Worm (Caenorhabditis elegans) whole organism, young adult: ENCODE results near the gene K12G11.6.

Source experiments
- B0261.1 ChIP-seq: sonication (generic microtip); optimal IDR thresholded peaks from 2 replicates; lab custom pipeline; 2016; ENCODE audit warnings: mild to moderate bottlenecking, missing genetic modification characterization, moderate library complexity, missing compliant biosample characterization
- B0336.3 ChIP-seq: fragments of 200-800 bp; sonication (Bioruptor generic); IDR thresholded peaks from 2 replicates; pipeline ENCODE4 v1.3.6; 2022; ENCODE audit warnings: missing genetic modification characterization, missing compliant biosample characterization
- F10E7.11 ChIP-seq: sonication (generic microtip); optimal IDR thresholded peaks from 2 replicates; lab custom pipeline; 2017; ENCODE audit warnings: mild to moderate bottlenecking, missing genetic modification characterization, moderate library complexity, missing compliant biosample characterization
- F33H1.4 ChIP-seq: fragments of 200-800 bp; sonication (Bioruptor generic); IDR thresholded peaks from 2 replicates; pipeline ENCODE4 v1.3.6; 2022; ENCODE audit warnings: missing genetic modification reagents, missing genetic modification characterization, missing compliant biosample characterization
- F39B2.1 ChIP-seq: fragments of 200-800 bp; sonication (Bioruptor generic); IDR thresholded peaks from 2 replicates; pipeline ENCODE4 v1.3.6; 2022; ENCODE audit warnings: missing genetic modification reagents, missing genetic modification characterization, missing compliant biosample characterization
- ama-1 ChIP-seq, 3 experiments: fragments of 150-350 bp in 1 of 3; sonication (generic microtip) in 2 of 3; optimal IDR thresholded peaks; 2 replicates each; lab custom pipeline; 2014 to 2018; ENCODE audit warnings: missing biosample characterization in 2 of 3, missing genetic modification characterization in 2 of 3, missing genetic modification reagents in 2 of 3
- attf-5 ChIP-seq: fragments of 200-800 bp; sonication (Bioruptor generic); optimal IDR thresholded peaks from 2 replicates; lab custom pipeline; 2018; ENCODE audit warnings: mild to moderate bottlenecking, missing genetic modification characterization, missing compliant biosample characterization
- bed-2 ChIP-seq: fragments of 200-800 bp; sonication (Bioruptor generic); IDR thresholded peaks from 2 replicates; pipeline ENCODE4 v1.3.6; 2022; ENCODE audit warnings: missing genetic modification reagents, missing genetic modification characterization, missing compliant biosample characterization
- cebp-1 ChIP-seq, 2 experiments: fragments of 200-800 bp in 1 of 2; sonication (Bioruptor generic) in 1 of 2; sonication (generic microtip) in 1 of 2; IDR thresholded peaks in 1 of 2; optimal IDR thresholded peaks in 1 of 2; 2 replicates each; pipeline versions ENCODE4 v1.3.6 to Lab custom; 2017 to 2022; ENCODE audit warnings: missing compliant biosample characterization in 2 of 2, missing genetic modification characterization in 2 of 2, mild to moderate bottlenecking in 1 of 2, missing genetic modification reagents in 1 of 2, moderate library complexity in 1 of 2
- ceh-58 ChIP-seq: fragments of 200-800 bp; sonication (Bioruptor generic); IDR thresholded peaks from 2 replicates; pipeline ENCODE4 v1.3.6; 2022; ENCODE audit warnings: missing genetic modification characterization, missing compliant biosample characterization
- ceh-91 ChIP-seq: fragments of 200-800 bp; sonication (Bioruptor generic); IDR thresholded peaks from 2 replicates; pipeline ENCODE4 v1.3.6; 2022; ENCODE audit warnings: missing genetic modification reagents, missing genetic modification characterization, missing compliant biosample characterization
- egrh-3 ChIP-seq: fragments of 200-800 bp; sonication (Bioruptor generic); IDR thresholded peaks from 2 replicates; pipeline ENCODE4 v1.3.6; 2022; ENCODE audit warnings: missing genetic modification reagents, missing genetic modification characterization, missing compliant biosample characterization
- fkh-3 ChIP-seq: sonication (generic microtip); optimal IDR thresholded peaks from 2 replicates; lab custom pipeline; 2016; ENCODE audit warnings: mild to moderate bottlenecking, missing genetic modification characterization, missing compliant biosample characterization
- him-1 ChIP-seq: sonication (generic microtip); optimal IDR thresholded peaks from 2 replicates; lab custom pipeline; 2016; ENCODE audit warnings: missing genotype, missing genetic modification reagents, missing genetic modification characterization, missing compliant biosample characterization
- hlh-26 ChIP-seq: fragments of 200-800 bp; sonication (Bioruptor generic); conservative IDR thresholded peaks from 2 replicates; pipeline ENCODE4 v1.3.6; 2022; ENCODE audit warnings: missing genetic modification reagents, missing genetic modification characterization, missing compliant biosample characterization
- hmg-20 ChIP-seq: fragments of 200-800 bp; sonication (Bioruptor generic); IDR thresholded peaks from 2 replicates; pipeline ENCODE4 v1.3.6; 2022; ENCODE audit warnings: missing genetic modification reagents, missing genetic modification characterization, missing compliant biosample characterization
- hsf-1 ChIP-seq: fragments of 200-800 bp; sonication (Bioruptor generic); IDR thresholded peaks from 2 replicates; pipeline ENCODE4 v1.3.6; 2022; ENCODE audit warnings: missing genetic modification reagents, missing genetic modification characterization, missing compliant biosample characterization
- lin-40 ChIP-seq: sonication (generic microtip); optimal IDR thresholded peaks from 2 replicates; lab custom pipeline; 2016; ENCODE audit warnings: missing genetic modification characterization, mild to moderate bottlenecking, missing compliant biosample characterization, missing genotype, missing genetic modification reagents
- lin-54 ChIP-seq: fragments of 200-800 bp; sonication (Bioruptor generic); optimal IDR thresholded peaks from 2 replicates; lab custom pipeline; 2018; ENCODE audit warnings: mild to moderate bottlenecking, missing genetic modification characterization, missing compliant biosample characterization
- lir-1 ChIP-seq: fragments of 200-800 bp; sonication (Bioruptor generic); conservative IDR thresholded peaks from 2 replicates; pipeline ENCODE4 v1.3.6; 2022; ENCODE audit warnings: missing genetic modification reagents, missing genetic modification characterization, missing compliant biosample characterization
- madf-10 ChIP-seq: sonication (generic microtip); optimal IDR thresholded peaks from 2 replicates; lab custom pipeline; 2016; ENCODE audit warnings: mild to moderate bottlenecking, missing genetic modification characterization, missing compliant biosample characterization
- madf-6 ChIP-seq: fragments of 200-800 bp; sonication (Bioruptor generic); IDR thresholded peaks from 2 replicates; pipeline ENCODE4 v1.3.6; 2022; ENCODE audit warnings: missing genetic modification reagents, missing genetic modification characterization, missing compliant biosample characterization
- madf-8 ChIP-seq: fragments of 200-800 bp; sonication (Bioruptor generic); conservative IDR thresholded peaks from 2 replicates; pipeline ENCODE4 v1.3.6; 2022; ENCODE audit warnings: missing genetic modification reagents, missing genetic modification characterization, missing compliant biosample characterization
- nhr-80 ChIP-seq: sonication (generic microtip); optimal IDR thresholded peaks from 2 replicates; lab custom pipeline; 2016; ENCODE audit warnings: missing genetic modification characterization, missing compliant biosample characterization
- rcor-1 ChIP-seq: fragments of 200-800 bp; sonication (Bioruptor generic); IDR thresholded peaks from 2 replicates; pipeline ENCODE4 v1.3.6; 2022; ENCODE audit warnings: missing genetic modification reagents, missing genetic modification characterization, missing compliant biosample characterization
- rec-8 ChIP-seq, 2 experiments: sonication (generic microtip); optimal IDR thresholded peaks; 2 replicates each; lab custom pipeline; 2016; ENCODE audit warnings: mild to moderate bottlenecking in 2 of 2, missing genetic modification characterization in 2 of 2, missing genetic modification reagents in 2 of 2, missing genotype in 2 of 2, missing biosample characterization in 1 of 2, missing compliant biosample characterization in 1 of 2, moderate library complexity in 1 of 2
- snpc-1.1 ChIP-seq: sonication (generic microtip); optimal IDR thresholded peaks from 2 replicates; lab custom pipeline; 2017; ENCODE audit warnings: missing genetic modification characterization, mild to moderate bottlenecking, missing compliant biosample characterization, antibody characterized with exemption, moderate library complexity, missing genotype, missing genetic modification reagents; ENCODE audit not compliant: insufficient read depth
- snpc-4 ChIP-seq, 5 experiments: fragments of 150-350 bp in 1 of 5; sonication (generic microtip) in 4 of 5; optimal IDR thresholded peaks; 2 replicates each; lab custom pipeline; 2014 to 2018; ENCODE audit warnings: missing genetic modification characterization in 5 of 5, missing biosample characterization in 3 of 5, antibody characterized with exemption in 2 of 5, mild to moderate bottlenecking in 2 of 5, missing compliant biosample characterization in 2 of 5, missing genotype in 2 of 5, moderate library complexity in 2 of 5, missing genetic modification reagents in 1 of 5
- sptf-2 ChIP-seq: fragments of 200-800 bp; sonication (Bioruptor generic); optimal IDR thresholded peaks from 2 replicates; lab custom pipeline; 2018; ENCODE audit warnings: mild to moderate bottlenecking, missing genetic modification characterization, missing compliant biosample characterization
- tbp1 ChIP-seq: fragments of 200-800 bp; sonication (Bioruptor generic); optimal IDR thresholded peaks from 2 replicates; lab custom pipeline; 2018; ENCODE audit warnings: mild to moderate bottlenecking, missing genetic modification characterization, missing compliant biosample characterization
- zfh-2 ChIP-seq: fragments of 200-800 bp; sonication (Bioruptor generic); conservative IDR thresholded peaks from 2 replicates; pipeline ENCODE4 v1.3.6; 2022; ENCODE audit warnings: missing genetic modification reagents, missing genetic modification characterization, missing compliant biosample characterization
- zim-3 ChIP-seq: sonication (generic microtip); optimal IDR thresholded peaks from 2 replicates; lab custom pipeline; 2017; ENCODE audit warnings: mild to moderate bottlenecking, missing genetic modification characterization, moderate library complexity, missing compliant biosample characterization
- ztf-18 ChIP-seq: sonication (generic microtip); optimal IDR thresholded peaks from 2 replicates; lab custom pipeline; 2016; ENCODE audit warnings: missing genotype, mild to moderate bottlenecking, missing genetic modification characterization, missing compliant biosample characterization
- ztf-22 ChIP-seq: fragments of 200-800 bp; sonication (Bioruptor generic); optimal IDR thresholded peaks from 2 replicates; lab custom pipeline; 2018; ENCODE audit warnings: mild to moderate bottlenecking, missing genetic modification characterization, moderate library complexity, missing compliant biosample characterization
- ztf-26 ChIP-seq: sonication (generic microtip); optimal IDR thresholded peaks from 2 replicates; lab custom pipeline; 2017; ENCODE audit warnings: missing genetic modification characterization, missing compliant biosample characterization

Gene K12G11.6

DNA sequence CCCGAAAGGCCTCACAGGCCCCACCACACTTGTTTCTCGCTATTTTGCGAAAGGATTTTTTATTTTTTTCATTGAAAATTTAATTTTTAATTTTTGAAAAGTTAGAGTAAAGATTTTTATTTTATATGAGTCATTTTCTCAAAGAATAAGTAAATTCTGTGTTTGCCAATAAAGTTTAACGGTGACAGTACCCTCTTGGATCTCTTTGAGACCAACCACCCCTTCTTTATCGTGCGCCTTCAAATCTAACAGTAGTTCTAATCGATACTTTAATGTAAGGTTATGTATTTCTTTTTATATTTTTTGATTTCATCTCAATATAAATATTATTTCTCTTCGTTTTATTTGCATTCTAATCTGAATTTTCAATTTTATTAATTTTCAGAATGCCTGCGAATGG is 48.6 kb upstream of the K12G11.6 start, which contains the start of gene hmp-1 (continued):
- no peak for TF ChIP-seq fkh-3 (tag; lab: Kevin White, UChicago)
- TF ChIP-seq F39B2.1 = no peak
- no peak for TF ChIP-seq egrh-3 (GFP tag; lab: Robert Waterston, UW)
- TF ChIP-seq lir-1 (GFP tag; lab: Robert Waterston, UW) = no peak
- TF ChIP-seq madf-6 (GFP tag; lab: Robert Waterston, UW) = peak; percentile 80
- peak; percentile 83 for TF ChIP-seq madf-8 (GFP tag; lab: Robert Waterston, UW)

DNA sequence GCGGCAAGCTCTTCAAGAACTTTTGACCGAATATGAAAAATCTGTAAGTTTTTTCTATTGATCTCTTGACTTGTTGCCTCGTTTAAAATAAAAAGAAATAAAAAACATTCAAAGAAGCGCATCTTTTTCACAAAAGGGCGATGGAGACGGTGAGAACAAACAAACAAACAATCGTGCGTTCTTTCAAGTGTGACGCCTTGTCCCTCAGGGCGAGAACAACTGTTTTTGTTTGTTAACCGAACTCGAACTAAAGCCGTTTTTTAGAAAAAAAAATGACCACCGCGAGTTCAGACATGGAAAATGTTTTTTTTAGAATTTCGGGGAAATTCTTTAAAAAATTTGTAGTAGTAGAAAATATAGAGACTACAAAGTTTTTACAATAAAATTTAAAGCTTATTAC is 47.2 kb upstream of the K12G11.6 start:
- TF ChIP-seq sptf-2 (GFP tag; lab: Kevin White, UChicago) (no peak), zfh-2 (GFP tag; lab: Robert Waterston, UW) (no peak), ztf-18 (tag; lab: Kevin White, UChicago) (no peak), snpc-4 (GFP tag; optimal IDR thresholded peaks at IDR 0.05; lab: Kevin White, UChicago) (no peak), snpc-4 (tag; optimal IDR thresholded peaks at IDR 0.05; lab: Kevin White, UChicago) (no peak), lin-54 (GFP tag; lab: Kevin White, UChicago) (no peak), F10E7.11 (tag; lab: Kevin White, UChicago) (no peak), ceh-91 (no peak), egrh-3 (GFP tag; lab: Robert Waterston, UW) (no peak), lin-40 (tag; lab: Kevin White, UChicago) (no peak), snpc-1.1 (tag; lab: Kevin White, UChicago) (no peak), madf-10 (tag; lab: Kevin White, UChicago) (no peak), attf-5 (GFP tag; lab: Kevin White, UChicago) (no peak), rec-8 (tag; optimal IDR thresholded peaks at IDR 0.05; lab: Kevin White, UChicago) (no peak), ceh-58 (GFP tag; lab: Robert Waterston, UW) (no peak), tbp1 (GFP tag; lab: Kevin White, UChicago) (no peak), fkh-3 (tag; lab: Kevin White, UChicago) (no peak), B0336.3 (no peak)

DNA sequence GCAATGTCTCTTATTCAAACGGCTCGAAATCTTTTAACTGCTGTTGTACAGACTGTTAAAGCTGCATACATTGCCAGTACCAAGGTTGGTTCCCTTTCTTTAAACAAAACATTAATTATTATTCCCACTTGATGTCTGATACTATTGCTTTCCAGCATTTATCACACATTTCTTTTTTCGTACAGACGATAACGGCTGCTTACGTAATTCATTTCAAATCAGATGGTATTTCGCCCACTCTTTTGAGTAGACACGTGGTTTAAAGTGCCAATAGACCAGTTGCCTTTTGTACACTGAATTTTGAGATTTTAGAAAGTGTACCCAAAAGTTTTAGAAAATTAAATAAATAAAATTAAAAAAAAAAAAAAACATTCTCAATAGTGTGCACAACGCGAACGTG is 44.7 kb upstream of the K12G11.6 start:
- TF ChIP-seq ama-1 (optimal IDR thresholded peaks at IDR 0.05; lab: Kevin White, UChicago) (no peak), ama-1 (GFP tag; optimal IDR thresholded peaks at IDR 0.05; lab: Kevin White, UChicago) (no peak), nhr-80 (tag; lab: Kevin White, UChicago) (peak; percentile 56), cebp-1 (GFP tag; IDR thresholded peaks at IDR 0.05; lab: Robert Waterston, UW) (no peak), cebp-1 (tag; optimal IDR thresholded peaks at IDR 0.05; lab: Kevin White, UChicago) (peak; percentile 39)

DNA sequence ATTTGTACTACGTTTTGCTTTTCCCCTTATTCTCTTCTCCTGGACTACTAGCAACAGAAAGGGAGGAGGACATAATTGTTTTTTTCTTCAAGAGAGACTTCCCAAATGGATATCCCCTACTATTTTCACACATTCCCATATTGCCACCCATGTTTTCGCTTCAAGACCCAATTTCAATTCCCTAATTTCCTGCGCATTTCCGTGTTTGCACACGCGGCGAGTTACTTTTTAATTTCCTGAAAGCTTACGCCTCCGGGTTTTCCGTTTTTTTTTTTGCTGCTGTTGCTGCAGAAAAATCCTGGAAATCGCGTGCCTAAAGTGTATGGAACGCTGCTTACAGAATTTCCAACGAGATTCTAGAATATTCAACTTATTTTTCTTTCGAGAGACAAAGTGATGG is 41.8 kb upstream of the K12G11.6 start:
- TF ChIP-seq hlh-26 (GFP tag; lab: Robert Waterston, UW) (no peak), egrh-3 (GFP tag; lab: Robert Waterston, UW) (no peak), rcor-1 (GFP tag; lab: Robert Waterston, UW) (no peak), tbp1 (GFP tag; lab: Kevin White, UChicago) (no peak), zim-3 (tag; lab: Kevin White, UChicago) (no peak), hmg-20 (GFP tag; lab: Robert Waterston, UW) (no peak), B0261.1 (no peak), ztf-22 (no peak), him-1 (tag; lab: Kevin White, UChicago) (no peak), bed-2 (GFP tag; lab: Robert Waterston, UW) (no peak), F33H1.4 (GFP tag; lab: Robert Waterston, UW) (no peak), ztf-26 (tag; lab: Kevin White, UChicago) (no peak), fkh-3 (tag; lab: Kevin White, UChicago) (no peak), hsf-1 (no peak)
